Fruit fly (Drosophila melanogaster): ENCODE results near the gene CG42780.
A peak's percentile ranks its signal among the peaks of the same experiment; 100 is the strongest.

Gene CG42780

DNA sequence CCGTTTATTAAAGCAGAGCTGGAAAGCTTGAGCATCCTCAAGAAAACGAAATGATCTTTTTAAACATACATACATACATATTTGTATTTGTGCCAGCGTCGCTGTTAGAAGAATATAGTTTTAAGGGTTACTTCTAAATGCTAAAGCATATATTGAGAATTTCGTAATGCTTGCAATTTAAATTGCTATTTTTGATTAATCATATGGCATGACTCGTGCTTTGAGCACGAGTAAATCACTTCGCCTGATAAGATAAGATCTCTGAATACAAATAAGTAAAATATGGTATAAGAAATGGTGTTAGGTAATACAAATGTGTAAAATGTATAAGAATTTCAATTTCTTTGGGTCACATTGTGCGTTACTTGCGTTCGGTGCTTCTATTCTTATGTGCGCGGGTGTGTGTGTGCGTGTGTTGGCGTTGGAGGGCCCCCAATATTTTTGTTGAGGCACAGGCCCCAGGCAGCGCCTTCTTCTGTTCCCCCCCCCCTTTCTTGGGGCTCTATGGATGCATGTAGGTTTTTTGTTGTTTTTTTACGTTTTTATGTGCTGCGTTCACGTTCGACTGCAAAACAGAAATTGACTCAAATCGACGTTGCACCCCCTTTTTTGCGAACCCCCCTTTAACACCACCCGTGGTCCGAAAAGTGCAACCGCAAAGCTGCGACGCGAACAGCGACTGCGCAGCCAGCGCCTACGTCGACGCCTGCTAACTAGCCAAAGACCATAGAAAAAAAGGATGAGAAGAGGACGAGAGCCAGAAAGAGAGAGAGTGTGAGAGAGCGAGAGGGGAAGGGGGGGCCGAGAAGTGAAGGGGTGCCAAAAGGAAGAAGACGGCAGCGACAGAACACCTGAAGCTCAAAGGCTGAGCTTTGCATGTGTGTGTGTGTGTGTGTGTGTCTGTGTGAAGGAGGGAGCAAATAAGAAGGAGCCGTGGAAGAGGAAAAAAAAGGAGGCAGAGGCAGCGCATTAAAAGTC, 30.4 kb downstream of the CG42780 start (continued):
- TF ChIP-seq YL-1 (GFP tag; optimal IDR thresholded peaks at IDR 0.05) (no peak), bab2 (GFP tag; optimal IDR thresholded peaks at IDR 0.05) (no peak), CG1647 (GFP tag; optimal IDR thresholded peaks at IDR 0.05) (no peak), CG11696 (GFP tag; IDR thresholded peaks at IDR 0.05) (peak; percentile 87), CG13123 (GFP tag; optimal IDR thresholded peaks at IDR 0.05) (no peak), pb (GFP tag; optimal IDR thresholded peaks at IDR 0.05) (no peak), CG9817 (tag; optimal IDR thresholded peaks at IDR 0.05) (peak; percentile 22), CG30020 (tag; optimal IDR thresholded peaks at IDR 0.05) (peak; percentile 44), nerfin-1 (tag; optimal IDR thresholded peaks at IDR 0.05) (peak; percentile 76), unpg (GFP tag; optimal IDR thresholded peaks at IDR 0.05) (no peak), sr (GFP tag; IDR thresholded peaks at IDR 0.05) (peak; percentile 79; the same call in 2 of the 3 replicates), CG10209 (GFP tag; optimal IDR thresholded peaks at IDR 0.05) (peak; percentile 63), sens (GFP tag) (peak; percentile 95), CG4730 (GFP tag; IDR thresholded peaks at IDR 0.05) (peak; percentile 35; the same call in 1 of the 2 replicates), CG15696 (tag; optimal IDR thresholded peaks at IDR 0.05) (peak; percentile 41), vnd (GFP tag; IDR thresholded peaks at IDR 0.05; ENCODE audit: partially characterized antibody) (no peak), CG30403 (GFP tag; optimal IDR thresholded peaks at IDR 0.05) (peak; percentile 79), CG14050 (GFP tag; IDR thresholded peaks at IDR 0.05) (no peak; the same call in 2 of the 3 replicates), sug (tag; optimal IDR thresholded peaks at IDR 0.05) (no peak), seq (GFP tag; IDR thresholded peaks at IDR 0.05) (no peak; the same call in 1 of the 2 replicates), CG9797 (GFP tag; optimal IDR thresholded peaks at IDR 0.05) (no peak), Dek (tag; optimal IDR thresholded peaks at IDR 0.05) (no peak), HLHmδ (GFP tag; optimal IDR thresholded peaks at IDR 0.05) (no peak), CG8765 (GFP tag; IDR thresholded peaks at IDR 0.05) (no peak), CG8944 (GFP tag; optimal IDR thresholded peaks at IDR 0.05) (no peak), CG11093 (GFP tag; IDR thresholded peaks at IDR 0.05) (0 out of 3 replicates have a peak, but pooled peaks have one; percentile 7), CG42726 (GFP tag; IDR thresholded peaks at IDR 0.05; ENCODE audit: partially characterized antibody) (no peak), ftz-f1 (GFP tag; optimal IDR thresholded peaks at IDR 0.05) (no peak), CG17612 (GFP tag; IDR thresholded peaks at IDR 0.05) (no peak), unc-4 (GFP tag; IDR thresholded peaks at IDR 0.05; ENCODE audit: partially characterized antibody) (no peak), CG17829 (tag; optimal IDR thresholded peaks at IDR 0.05) (peak; percentile 43), rib (GFP tag; IDR thresholded peaks at IDR 0.05) (no peak), Awh (GFP tag; IDR thresholded peaks at IDR 0.05) (peak; percentile 55; the same call in 1 of the 2 replicates), croc (GFP tag; conservative IDR thresholded peaks at IDR 0.05) (no peak; the same call in 2 of the 3 replicates), E2f2 (GFP tag; IDR thresholded peaks at IDR 0.05) (peak; percentile 22; the same call in 1 of the 2 replicates), fd64A (GFP tag; optimal IDR thresholded peaks at IDR 0.05) (no peak), CG7928 (GFP tag; optimal IDR thresholded peaks at IDR 0.05) (no peak), sisA (GFP tag; IDR thresholded peaks at IDR 0.05) (peak; percentile 42), chn (GFP tag; optimal IDR thresholded peaks at IDR 0.05) (peak; percentile 7), C15 (GFP tag; IDR thresholded peaks at IDR 0.05) (no peak), dati (GFP tag; IDR thresholded peaks at IDR 0.05) (no peak), MESR4 (GFP tag; optimal IDR thresholded peaks at IDR 0.05) (no peak), CoRest (tag; optimal IDR thresholded peaks at IDR 0.05) (peak; percentile 82), CG4404 (GFP tag; IDR thresholded peaks at IDR 0.05) (no peak), CG2120 (GFP tag; optimal IDR thresholded peaks at IDR 0.05) (peak; percentile 29), GATAe (GFP tag; conservative IDR thresholded peaks at IDR 0.05) (no peak), CG10979 (tag; optimal IDR thresholded peaks at IDR 0.05) (peak; percentile 71), Stat92E (GFP tag; optimal IDR thresholded peaks at IDR 0.05) (no peak)
